Fruit fly (Drosophila melanogaster) whole organism, pupa: Measurements from ENCODE around the gene Fkbp39.
A peak's percentile ranks its signal among the peaks of the same experiment; 100 is the strongest.

Experiments
- CG10348 ChIP-seq: fragments of 200-800 bp; sonication (Bioruptor generic); IDR thresholded peaks from 2 replicates; pipeline ENCODE4 v1.3.6; 2022; ENCODE audit warnings: missing biosample characterization, missing genetic modification characterization
- CG12605 ChIP-seq: fragments of 200-800 bp; sonication (Bioruptor generic); IDR thresholded peaks from 2 replicates; pipeline ENCODE4 v1.3.6; 2022; ENCODE audit warnings: missing biosample characterization, missing genetic modification characterization
- CG13204 ChIP-seq: fragments of 200-800 bp; sonication (Bioruptor generic); optimal IDR thresholded peaks from 2 replicates; lab custom pipeline; 2018; ENCODE audit warnings: missing biosample characterization, mild to moderate bottlenecking, missing genetic modification characterization, moderate library complexity
- CG14655 ChIP-seq: fragments of 200-800 bp; sonication (Bioruptor generic); optimal IDR thresholded peaks from 3 replicates; lab custom pipeline; 2017; ENCODE audit warnings: mild to moderate bottlenecking, missing biosample characterization, missing genetic modification reagents, missing genetic modification characterization
- CG15710 ChIP-seq: fragments of 200-800 bp; sonication (Bioruptor generic); optimal IDR thresholded peaks from 2 replicates; lab custom pipeline; 2018; ENCODE audit warnings: missing biosample characterization, mild to moderate bottlenecking, missing genetic modification characterization, moderate library complexity
- CG17806 ChIP-seq: fragments of 200-800 bp; sonication (Bioruptor generic); optimal IDR thresholded peaks from 2 replicates; lab custom pipeline; 2018; ENCODE audit warnings: missing biosample characterization, mild to moderate bottlenecking, missing genetic modification characterization, moderate library complexity
- CG32121 ChIP-seq: fragments of 200-800 bp; sonication (Bioruptor generic); IDR thresholded peaks from 2 replicates; pipeline ENCODE4 v1.3.6; 2022; ENCODE audit warnings: missing biosample characterization, missing genetic modification characterization
- CG34367 ChIP-seq: fragments of 200-800 bp; sonication (Bioruptor generic); optimal IDR thresholded peaks from 2 replicates; lab custom pipeline; 2018; ENCODE audit warnings: missing biosample characterization, mild to moderate bottlenecking, missing genetic modification characterization
- CG4496 ChIP-seq: fragments of 200-800 bp; sonication (Bioruptor generic); IDR thresholded peaks from 3 replicates; pipeline ENCODE4 v1.3.6; 2022; ENCODE audit warnings: missing biosample characterization, missing genetic modification characterization
- CG8159 ChIP-seq: fragments of 200-800 bp; sonication (Bioruptor generic); optimal IDR thresholded peaks from 3 replicates; lab custom pipeline; 2018; ENCODE audit warnings: missing biosample characterization, mild to moderate bottlenecking, missing genetic modification characterization, moderate library complexity
- CG8301 ChIP-seq: fragments of 200-800 bp; sonication (Bioruptor generic); optimal IDR thresholded peaks from 2 replicates; lab custom pipeline; 2018; ENCODE audit warnings: missing biosample characterization, mild to moderate bottlenecking, missing genetic modification characterization
- CG9948 ChIP-seq: fragments of 200-800 bp; sonication (Bioruptor generic); optimal IDR thresholded peaks from 2 replicates; lab custom pipeline; 2018; ENCODE audit warnings: missing biosample characterization, mild to moderate bottlenecking, missing genetic modification characterization, moderate library complexity
- D1 ChIP-seq: fragments of 200-800 bp; sonication (Bioruptor generic); optimal IDR thresholded peaks from 2 replicates; lab custom pipeline; 2018; ENCODE audit warnings: missing biosample characterization, mild to moderate bottlenecking, missing genetic modification characterization, moderate library complexity
- EcR ChIP-seq: fragments of 200-800 bp; sonication (Bioruptor generic); optimal IDR thresholded peaks from 3 replicates; lab custom pipeline; 2019; ENCODE audit warnings: missing biosample characterization, missing genetic modification characterization, mild to moderate bottlenecking, moderate library complexity, missing genetic modification reagents
- Ets98B ChIP-seq: fragments of 200-800 bp; sonication (Bioruptor generic); IDR thresholded peaks from 2 replicates; pipeline ENCODE4 v1.3.6; 2022; ENCODE audit warnings: missing biosample characterization, missing genetic modification characterization
- Pif1A ChIP-seq: fragments of 200-800 bp; sonication (Bioruptor generic); optimal IDR thresholded peaks from 3 replicates; lab custom pipeline; 2016; ENCODE audit warnings: missing biosample characterization, missing genetic modification characterization
- Pif1B ChIP-seq: fragments of 200-800 bp; sonication (Bioruptor generic); optimal IDR thresholded peaks from 3 replicates; lab custom pipeline; 2016; ENCODE audit warnings: missing biosample characterization, missing genetic modification characterization
- Snoo ChIP-seq: fragments of 200-800 bp; sonication (Bioruptor generic); optimal IDR thresholded peaks from 3 replicates; lab custom pipeline; 2017; ENCODE audit warnings: missing biosample characterization, mild to moderate bottlenecking, missing genetic modification characterization, inconsistent platforms
- fd96Ca ChIP-seq: fragments of 200-800 bp; sonication (Bioruptor generic); IDR thresholded peaks from 3 replicates; pipeline ENCODE4 v1.3.6; 2022; ENCODE audit warnings: missing biosample characterization, missing genetic modification characterization
- gl ChIP-seq: fragments of 200-800 bp; sonication (Bioruptor generic); optimal IDR thresholded peaks from 2 replicates; lab custom pipeline; 2018; ENCODE audit warnings: missing biosample characterization, mild to moderate bottlenecking, missing genetic modification characterization
- rn ChIP-seq: fragments of 200-800 bp; sonication (Bioruptor generic); IDR thresholded peaks from 2 replicates; pipeline ENCODE4 v1.3.6; 2022; ENCODE audit warnings: missing biosample characterization, missing genetic modification characterization

Gene Fkbp39

dm6 chr3R:15310695-15311094 is 22.2 kb downstream of the Fkbp39 start:
- no peak for TF ChIP-seq CG8159 (tag; lab: Kevin White, UChicago)
- TF ChIP-seq EcR = no peak
- no peak for TF ChIP-seq CG9948 (tag; lab: Kevin White, UChicago)
- no peak for TF ChIP-seq CG10348 (GFP tag; lab: Robert Waterston, UW)
- no peak for TF ChIP-seq CG17806 (tag; lab: Kevin White, UChicago)

- no peak for TF ChIP-seq Pif1B
- no peak for TF ChIP-seq CG10348 (GFP tag; lab: Robert Waterston, UW)
- no peak for TF ChIP-seq CG17806 (tag; lab: Kevin White, UChicago)
- no peak for TF ChIP-seq CG13204 (GFP tag; lab: Kevin White, UChicago)
These were observed 23.0 kb downstream of the Fkbp39 start, which contains the start of gene Tm2 for dm6 chr3R:15309924-15310323. Gene Tm2 (plus strand): TSS chr3R:15310193.

- TF ChIP-seq CG34367 (tag; lab: Kevin White, UChicago) (no peak), CG4496 (GFP tag; lab: Robert Waterston, UW) (no peak), Pif1B (no peak), CG14655 (GFP tag; lab: Kevin White, UChicago) (no peak), Pif1A (GFP tag; lab: Kevin White, UChicago) (no peak)
These were observed 27.7 kb downstream of the Fkbp39 start for dm6 chr3R:15305246-15305645.

dm6 chr3R:15297904-15298303 is 35.0 kb downstream of the Fkbp39 start:
- TF ChIP-seq gl (no peak), CG15710 (tag; lab: Kevin White, UChicago) (no peak), CG32121 (GFP tag; lab: Robert Waterston, UW) (no peak), Pif1A (GFP tag; lab: Kevin White, UChicago) (no peak), CG14655 (GFP tag; lab: Kevin White, UChicago) (no peak), CG17806 (tag; lab: Kevin White, UChicago) (no peak), CG8301 (tag; lab: Kevin White, UChicago) (no peak), CG10348 (GFP tag; lab: Robert Waterston, UW) (no peak)

- TF ChIP-seq CG14655 (GFP tag; lab: Kevin White, UChicago) = no peak
- TF ChIP-seq Pif1A (GFP tag; lab: Kevin White, UChicago) = no peak
- TF ChIP-seq CG8159 (tag; lab: Kevin White, UChicago) = no peak
- TF ChIP-seq CG4496 (GFP tag; lab: Robert Waterston, UW) = no peak
- TF ChIP-seq Ets98B (GFP tag; lab: Robert Waterston, UW) = no peak
- TF ChIP-seq CG13204 (GFP tag; lab: Kevin White, UChicago) = no peak
- no peak for TF ChIP-seq CG15710 (tag; lab: Kevin White, UChicago)
- no peak for TF ChIP-seq Snoo (tag; lab: Kevin White, UChicago)
- TF ChIP-seq CG10348 (GFP tag; lab: Robert Waterston, UW) = no peak
- TF ChIP-seq rn = no peak
- TF ChIP-seq CG12605 (GFP tag; lab: Robert Waterston, UW) = no peak
- TF ChIP-seq D1 (tag; lab: Kevin White, UChicago) = no peak
- no peak for TF ChIP-seq CG8301 (tag; lab: Kevin White, UChicago)
These were observed 39.0 kb downstream of the Fkbp39 start for dm6 chr3R:15293878-15294350.

- TF ChIP-seq Snoo (tag; lab: Kevin White, UChicago) (peak; percentile 52), fd96Ca (GFP tag; lab: Robert Waterston, UW) (peak; percentile 16; the same call in 1 of the 3 replicates), CG8301 (tag; lab: Kevin White, UChicago) (no peak), Pif1A (GFP tag; lab: Kevin White, UChicago) (peak; percentile 29), CG12605 (GFP tag; lab: Robert Waterston, UW) (0 out of 2 replicates have a peak, but pooled peaks have one; percentile 31)
These were observed 39.7 kb downstream of the Fkbp39 start for dm6 chr3R:15293005-15293877.

dm6 chr3R:15292241-15293004 is 40.5 kb downstream of the Fkbp39 start:
- TF ChIP-seq Ets98B (GFP tag; lab: Robert Waterston, UW) (no peak), CG9948 (tag; lab: Kevin White, UChicago) (no peak), D1 (tag; lab: Kevin White, UChicago) (no peak), CG10348 (GFP tag; lab: Robert Waterston, UW) (no peak)
- TF ChIP-seq, all 21 proteins: peak for 0
